Fruit fly (Drosophila melanogaster) whole organism, prepupa: ENCODE results near the gene CG12784.

Experiments
- Eip75B ChIP-seq: fragments of 200-800 bp; sonication (Bioruptor generic); optimal IDR thresholded peaks from 3 replicates; lab custom pipeline; 2016; ENCODE audit warnings: missing biosample characterization, missing genetic modification characterization
- Ets21C ChIP-seq: fragments of 200-800 bp; sonication (Bioruptor generic); optimal IDR thresholded peaks from 3 replicates; lab custom pipeline; 2016; ENCODE audit warnings: missing biosample characterization, missing genetic modification characterization
- Lpt ChIP-seq: fragments of 200-800 bp; sonication (Bioruptor generic); optimal IDR thresholded peaks from 3 replicates; lab custom pipeline; 2016; ENCODE audit warnings: missing biosample characterization, missing genetic modification characterization
- dac ChIP-seq: fragments of 200-800 bp; sonication (Bioruptor generic); optimal IDR thresholded peaks from 2 replicates; lab custom pipeline; 2017; ENCODE audit warnings: missing biosample characterization, mild to moderate bottlenecking, missing genetic modification characterization
- eg ChIP-seq: fragments of 200-800 bp; sonication (Bioruptor generic); IDR thresholded peaks from 3 replicates; pipeline ENCODE4 v1.3.6; 2022; ENCODE audit warnings: missing biosample characterization, missing genetic modification characterization

- TF ChIP-seq Lpt (GFP tag; lab: Kevin White, UChicago) (no peak), Ets21C (GFP tag; lab: Kevin White, UChicago) (no peak), dac (no peak), eg (GFP tag; lab: Robert Waterston, UW) (no peak), Eip75B (GFP tag; lab: Kevin White, UChicago) (no peak)
Measured at dm6 chr3R:15786538-15786937, 23.6 kb downstream of the CG12784 start, which contains the start of gene CG9590.
